Fruit fly (Drosophila melanogaster) whole organism, embryonic: ENCODE data around the gene CG10274.

ENCODE experiments used
- Ada2b ChIP-seq: fragments of 200-800 bp; sonication (Bioruptor generic); IDR thresholded peaks from 2 replicates; pipeline ENCODE4 v1.3.6; 2022; ENCODE audit warnings: missing biosample characterization, missing genetic modification characterization
- B-H2 ChIP-seq: fragments of 200-800 bp; sonication (Bioruptor generic); optimal IDR thresholded peaks from 2 replicates; lab custom pipeline; 2018; ENCODE audit warnings: missing biosample characterization, mild to moderate bottlenecking, missing genetic modification characterization
- CG10274 ChIP-seq: fragments of 200-800 bp; sonication (Bioruptor generic); optimal IDR thresholded peaks from 3 replicates; lab custom pipeline; 2017; ENCODE audit warnings: missing biosample characterization, mild to moderate bottlenecking, missing genetic modification characterization
- CG10366 ChIP-seq: fragments of 200-800 bp; sonication (Bioruptor generic); IDR thresholded peaks from 2 replicates; pipeline ENCODE4 v1.3.6; 2022; ENCODE audit warnings: missing biosample characterization, missing genetic modification characterization
- CG10959 ChIP-seq: fragments of 200-800 bp; sonication (Bioruptor generic); IDR thresholded peaks from 2 replicates; pipeline ENCODE4 v1.3.6; 2022; ENCODE audit warnings: missing biosample characterization, missing genetic modification characterization
- CG11093 ChIP-seq: fragments of 200-800 bp; sonication (Bioruptor generic); IDR thresholded peaks from 3 replicates; pipeline ENCODE4 v1.3.6; 2022; ENCODE audit warnings: missing biosample characterization, missing genetic modification characterization
- CG11504 ChIP-seq: fragments of 200-800 bp; sonication (Bioruptor generic); optimal IDR thresholded peaks from 3 replicates; lab custom pipeline; 2019; ENCODE audit warnings: missing biosample characterization, mild to moderate bottlenecking, missing genetic modification characterization, moderate library complexity
- CG13123 ChIP-seq: fragments of 200-800 bp; sonication (Bioruptor generic); optimal IDR thresholded peaks from 2 replicates; lab custom pipeline; 2016; ENCODE audit warnings: missing biosample characterization, missing genetic modification characterization
- CG1603 ChIP-seq: fragments of 200-800 bp; sonication (Bioruptor generic); optimal IDR thresholded peaks from 2 replicates; lab custom pipeline; 2019; ENCODE audit warnings: missing biosample characterization, mild to moderate bottlenecking, missing genetic modification characterization, moderate library complexity
- CG17186 ChIP-seq: fragments of 200-800 bp; sonication (Bioruptor generic); optimal IDR thresholded peaks from 3 replicates; lab custom pipeline; 2017; ENCODE audit warnings: missing biosample characterization, missing genetic modification reagents, missing genetic modification characterization
- CG17385 ChIP-seq: fragments of 200-800 bp; sonication (Bioruptor generic); optimal IDR thresholded peaks from 3 replicates; lab custom pipeline; 2018; ENCODE audit warnings: missing biosample characterization, mild to moderate bottlenecking, missing genetic modification characterization
- CG1832 ChIP-seq: fragments of 200-800 bp; sonication (Bioruptor generic); optimal IDR thresholded peaks from 2 replicates; lab custom pipeline; 2017; ENCODE audit warnings: missing biosample characterization, mild to moderate bottlenecking, missing genetic modification characterization, inconsistent platforms
- CG30403 ChIP-seq: fragments of 200-800 bp; sonication (Bioruptor generic); optimal IDR thresholded peaks from 3 replicates; lab custom pipeline; 2016; ENCODE audit warnings: missing biosample characterization, missing genetic modification characterization
- CG31224 ChIP-seq: fragments of 200-800 bp; sonication (Bioruptor generic); IDR thresholded peaks from 2 replicates; pipeline ENCODE4 v1.3.6; 2022; ENCODE audit warnings: missing biosample characterization, missing genetic modification characterization
- CG34376 ChIP-seq: fragments of 200-800 bp; sonication (Bioruptor generic); optimal IDR thresholded peaks from 2 replicates; lab custom pipeline; 2018; ENCODE audit warnings: missing biosample characterization, mild to moderate bottlenecking, missing genetic modification characterization
- CG6854 ChIP-seq: fragments of 200-800 bp; sonication (Bioruptor generic); optimal IDR thresholded peaks from 3 replicates; lab custom pipeline; 2017; ENCODE audit warnings: missing biosample characterization, mild to moderate bottlenecking, missing genetic modification characterization
- CG7928 ChIP-seq: fragments of 200-800 bp; sonication (Bioruptor generic); optimal IDR thresholded peaks from 2 replicates; lab custom pipeline; 2017; ENCODE audit warnings: missing biosample characterization, mild to moderate bottlenecking, missing genetic modification characterization
- CG8089 ChIP-seq: fragments of 200-800 bp; sonication (Bioruptor generic); optimal IDR thresholded peaks from 3 replicates; lab custom pipeline; 2016; ENCODE audit warnings: missing biosample characterization, missing genetic modification characterization
- CG8924 ChIP-seq: fragments of 200-800 bp; optimal IDR thresholded peaks from 3 replicates; lab custom pipeline; 2019; ENCODE audit warnings: missing biosample characterization, mild to moderate bottlenecking, missing genetic modification characterization, moderate library complexity
- Dip3 ChIP-seq: fragments of 200-800 bp; sonication (Bioruptor generic); optimal IDR thresholded peaks from 3 replicates; lab custom pipeline; 2016; ENCODE audit warnings: missing biosample characterization, missing genetic modification characterization
- Fer3 ChIP-seq: fragments of 200-800 bp; sonication (Bioruptor generic); optimal IDR thresholded peaks from 2 replicates; lab custom pipeline; 2018; ENCODE audit warnings: missing biosample characterization, mild to moderate bottlenecking, missing genetic modification characterization, moderate library complexity
- HLHmδ ChIP-seq: fragments of 200-800 bp; sonication (Bioruptor generic); optimal IDR thresholded peaks from 2 replicates; lab custom pipeline; 2018; ENCODE audit warnings: missing biosample characterization, mild to moderate bottlenecking, missing genetic modification characterization, moderate library complexity
- MESR4 ChIP-seq: fragments of 200-800 bp; sonication (Bioruptor generic); optimal IDR thresholded peaks from 2 replicates; lab custom pipeline; 2018; ENCODE audit warnings: missing biosample characterization, mild to moderate bottlenecking, missing genetic modification characterization, moderate library complexity
- Meics ChIP-seq: fragments of 200-800 bp; sonication (Bioruptor generic); optimal IDR thresholded peaks from 2 replicates; lab custom pipeline; 2017; ENCODE audit warnings: missing biosample characterization, mild to moderate bottlenecking, missing genetic modification characterization
- PHDP ChIP-seq: fragments of 200-800 bp; sonication (Bioruptor generic); optimal IDR thresholded peaks from 3 replicates; lab custom pipeline; 2018; ENCODE audit warnings: missing biosample characterization, mild to moderate bottlenecking, missing genetic modification characterization, moderate library complexity
- Poxn ChIP-seq: fragments of 200-800 bp; sonication (Bioruptor generic); IDR thresholded peaks from 2 replicates; pipeline ENCODE4 v1.3.6; 2022; ENCODE audit warnings: missing biosample characterization, missing genetic modification characterization
- Sin3A ChIP-seq: fragments of >200 bp; optimal IDR thresholded peaks from 2 replicates; lab custom pipeline; 2018
- Sox100B ChIP-seq: fragments of 200-800 bp; sonication (Bioruptor generic); optimal IDR thresholded peaks from 3 replicates; lab custom pipeline; 2018; ENCODE audit warnings: missing biosample characterization, mild to moderate bottlenecking, missing genetic modification characterization
- Sry-δ ChIP-seq: fragments of 200-800 bp; sonication (Bioruptor generic); optimal IDR thresholded peaks from 2 replicates; lab custom pipeline; 2016; ENCODE audit warnings: missing biosample characterization, missing genetic modification characterization
- TFAM ChIP-seq: fragments of 200-800 bp; sonication (Bioruptor generic); optimal IDR thresholded peaks from 2 replicates; lab custom pipeline; 2017; ENCODE audit warnings: missing biosample characterization, missing genetic modification characterization, inconsistent platforms
- YL-1 ChIP-seq: fragments of 200-800 bp; sonication (Bioruptor generic); optimal IDR thresholded peaks from 3 replicates; lab custom pipeline; 2017; ENCODE audit warnings: missing biosample characterization, mild to moderate bottlenecking, missing genetic modification characterization
- ash1 ChIP-seq: fragments of 200-800 bp; sonication (Bioruptor generic); optimal IDR thresholded peaks from 2 replicates; lab custom pipeline; 2018; ENCODE audit warnings: missing biosample characterization, mild to moderate bottlenecking, missing genetic modification characterization
- bcd ChIP-seq: fragments of 200-800 bp; sonication (Bioruptor generic); optimal IDR thresholded peaks from 2 replicates; lab custom pipeline; 2017; ENCODE audit warnings: missing biosample characterization, mild to moderate bottlenecking, missing genetic modification characterization
- chif ChIP-seq, 2 experiments: fragments of 200-800 bp; sonication (Bioruptor generic); optimal IDR thresholded peaks; 3 replicates each; lab custom pipeline; 2016; ENCODE audit warnings: missing biosample characterization in 2 of 2, missing genetic modification characterization in 2 of 2
- chinmo ChIP-seq: fragments of 200-800 bp; sonication (Bioruptor generic); IDR thresholded peaks from 4 replicates; pipeline ENCODE4 v1.3.6; 2022; ENCODE audit warnings: missing biosample characterization, missing genetic modification characterization; ENCODE audit not compliant: partially characterized antibody
- crol ChIP-seq: fragments of 200-800 bp; sonication (Bioruptor generic); IDR thresholded peaks from 2 replicates; pipeline ENCODE4 v1.3.6; 2022; ENCODE audit warnings: missing biosample characterization, missing genetic modification characterization
- crp ChIP-seq, 2 experiments: fragments of 200-800 bp; sonication (Bioruptor generic); optimal IDR thresholded peaks; 2 replicates in 1 of 2; 3 replicates in 1 of 2; lab custom pipeline; 2017; ENCODE audit warnings: missing biosample characterization in 2 of 2, missing genetic modification characterization in 2 of 2, mild to moderate bottlenecking in 1 of 2, moderate library complexity in 1 of 2
- emc ChIP-seq: fragments of 200-800 bp; sonication (Bioruptor generic); optimal IDR thresholded peaks from 2 replicates; lab custom pipeline; 2016; ENCODE audit warnings: missing biosample characterization, missing genetic modification characterization
- fd64A ChIP-seq: fragments of 200-800 bp; sonication (Bioruptor generic); optimal IDR thresholded peaks from 3 replicates; lab custom pipeline; 2018; ENCODE audit warnings: missing biosample characterization, mild to moderate bottlenecking, missing genetic modification characterization
- insv ChIP-seq, 2 experiments: fragments of 200-800 bp; sonication (Bioruptor generic); optimal IDR thresholded peaks; 3 replicates each; lab custom pipeline; 2016 to 2018; ENCODE audit warnings: missing biosample characterization in 2 of 2, missing genetic modification characterization in 2 of 2
- inv ChIP-seq: fragments of 200-800 bp; sonication (Bioruptor generic); IDR thresholded peaks from 2 replicates; pipeline ENCODE4 v1.3.6; 2022; ENCODE audit warnings: missing biosample characterization, missing genetic modification characterization; ENCODE audit not compliant: partially characterized antibody
- lbe ChIP-seq: fragments of 200-800 bp; sonication (Bioruptor generic); optimal IDR thresholded peaks from 2 replicates; lab custom pipeline; 2016; ENCODE audit warnings: missing biosample characterization, mild to moderate bottlenecking, missing genetic modification characterization
- maf-S ChIP-seq: fragments of 200-800 bp; sonication (Bioruptor generic); optimal IDR thresholded peaks from 2 replicates; lab custom pipeline; 2016; ENCODE audit warnings: missing biosample characterization, missing genetic modification characterization
- pzg ChIP-seq: fragments of 200-800 bp; sonication (Bioruptor generic); optimal IDR thresholded peaks from 3 replicates; lab custom pipeline; 2018; ENCODE audit warnings: missing biosample characterization, mild to moderate bottlenecking, missing genetic modification characterization, moderate library complexity
- ranshi ChIP-seq: fragments of 200-800 bp; sonication (Bioruptor generic); IDR thresholded peaks from 2 replicates; pipeline ENCODE4 v1.3.6; 2022; ENCODE audit warnings: missing biosample characterization, missing genetic modification characterization
- repo ChIP-seq: fragments of 200-800 bp; sonication (Bioruptor generic); optimal IDR thresholded peaks from 2 replicates; lab custom pipeline; 2016; ENCODE audit warnings: missing biosample characterization, missing genetic modification characterization
- slou ChIP-seq: fragments of 200-800 bp; sonication (Bioruptor generic); optimal IDR thresholded peaks from 3 replicates; lab custom pipeline; 2016; ENCODE audit warnings: missing biosample characterization, missing genetic modification characterization
- sob ChIP-seq: fragments of 200-800 bp; sonication (Bioruptor generic); IDR thresholded peaks from 2 replicates; pipeline ENCODE4 v1.3.6; 2022; ENCODE audit warnings: missing biosample characterization, missing genetic modification characterization
- trem ChIP-seq: fragments of 200-800 bp; optimal IDR thresholded peaks from 3 replicates; lab custom pipeline; 2019; ENCODE audit warnings: missing biosample characterization, mild to moderate bottlenecking, missing genetic modification characterization, moderate library complexity
- tx ChIP-seq: fragments of 200-800 bp; sonication (Bioruptor generic); optimal IDR thresholded peaks from 2 replicates; lab custom pipeline; 2016; ENCODE audit warnings: missing biosample characterization, missing genetic modification characterization
- vvl ChIP-seq: fragments of 200-800 bp; sonication (Bioruptor generic); IDR thresholded peaks from 2 replicates; pipeline ENCODE4 v1.3.6; 2022; ENCODE audit warnings: missing biosample characterization, missing genetic modification characterization

Gene CG10274

DNA sequence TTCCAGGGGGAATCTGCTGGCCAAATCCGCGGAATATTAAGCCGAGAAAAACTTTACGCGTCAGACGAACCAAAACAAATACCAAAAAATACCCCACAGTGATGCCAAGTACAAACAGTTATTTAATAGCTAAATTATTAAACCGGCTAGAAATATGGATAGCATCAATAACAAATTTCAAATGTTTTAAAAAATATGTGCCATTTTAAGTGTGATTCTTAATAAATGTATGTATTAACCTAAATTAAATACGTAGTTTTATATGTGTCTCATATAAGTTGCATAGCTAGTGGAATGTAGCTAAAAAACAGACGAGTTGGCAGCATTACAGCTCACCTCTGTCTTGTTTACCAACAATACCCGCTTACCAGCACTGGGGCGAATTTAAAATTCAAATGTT, at the start of gene CG10274 (continued):
- TF ChIP-seq fd64A (GFP tag; lab: Kevin White, UChicago), result no peak
- TF ChIP-seq CG6854 (GFP tag; lab: Kevin White, UChicago), result no peak
- peak; percentile 78 for TF ChIP-seq Dip3
- peak; percentile 70 for TF ChIP-seq vvl (GFP tag; lab: Robert Waterston, UW)
- TF ChIP-seq emc (GFP tag; lab: Kevin White, UChicago), result peak; percentile 47
- peak in 1 of 2 experiments; percentile 16 for TF ChIP-seq crp (GFP tag; optimal IDR thresholded peaks at IDR 0.05; lab: Kevin White, UChicago)
- no peak for TF ChIP-seq Sox100B (GFP tag; lab: Kevin White, UChicago)
- peak; percentile 50 for TF ChIP-seq CG10366
- no peak for TF ChIP-seq CG17385 (GFP tag; lab: Kevin White, UChicago)
- peak; percentile 36 for TF ChIP-seq CG13123 (GFP tag; lab: Kevin White, UChicago)
- peak; percentile 65 for TF ChIP-seq pzg (GFP tag; lab: Kevin White, UChicago)
- TF ChIP-seq CG8924 (tag; lab: Kevin White, UChicago), result peak; percentile 79
- TF ChIP-seq tx (GFP tag; lab: Kevin White, UChicago), result peak; percentile 45
- peak; percentile 65 for TF ChIP-seq YL-1 (GFP tag; lab: Kevin White, UChicago)
- TF ChIP-seq chinmo (GFP tag; lab: Robert Waterston, UW), result no peak
- TF ChIP-seq CG30403 (GFP tag; lab: Kevin White, UChicago), result peak; percentile 90
- TF ChIP-seq MESR4, result no peak
- peak; percentile 40 for TF ChIP-seq repo
- TF ChIP-seq CG1832 (GFP tag; lab: Kevin White, UChicago), result no peak
- TF ChIP-seq Sry-δ, result peak; percentile 44
- TF ChIP-seq CG31224, result peak; percentile 35; the same call in 1 of the 2 replicates
- peak; percentile 84 for TF ChIP-seq sob (GFP tag; lab: Robert Waterston, UW)
- no peak for TF ChIP-seq ash1
- TF ChIP-seq trem (tag; lab: Kevin White, UChicago), result peak; percentile 98
- peak in 1 of 2 experiments; percentile 31 for TF ChIP-seq insv (GFP tag; optimal IDR thresholded peaks at IDR 0.05; lab: Kevin White, UChicago)
- no peak for TF ChIP-seq CG1603
- TF ChIP-seq CG8089 (GFP tag; lab: Kevin White, UChicago), result peak; percentile 36
- peak; percentile 76 for TF ChIP-seq slou (GFP tag; lab: Kevin White, UChicago)
- TF ChIP-seq lbe (GFP tag; lab: Kevin White, UChicago), result no peak
- TF ChIP-seq TFAM (GFP tag; lab: Kevin White, UChicago), result no peak
- peak; percentile 58 to 71 for TF ChIP-seq chif (GFP tag; optimal IDR thresholded peaks at IDR 0.05; lab: Kevin White, UChicago)
- TF ChIP-seq B-H2 (GFP tag; lab: Kevin White, UChicago), result no peak
- TF ChIP-seq maf-S (GFP tag; lab: Kevin White, UChicago), result peak; percentile 6
- no peak for TF ChIP-seq CG11093 (GFP tag; lab: Robert Waterston, UW)
- TF ChIP-seq CG11504 (tag; lab: Kevin White, UChicago), result no peak
- TF ChIP-seq CG10959 (GFP tag; lab: Robert Waterston, UW), result 0 out of 2 replicates have a peak, but pooled peaks have one; percentile 24
- TF ChIP-seq Meics, result no peak
- no peak for TF ChIP-seq HLHmδ (GFP tag; lab: Kevin White, UChicago)
- peak; percentile 41 for TF ChIP-seq CG34376 (GFP tag; lab: Kevin White, UChicago)
- peak; percentile 56 for TF ChIP-seq CG10274 (GFP tag; lab: Kevin White, UChicago)
- TF ChIP-seq inv, result no peak
- TF ChIP-seq Poxn (GFP tag; lab: Robert Waterston, UW), result no peak
- TF ChIP-seq PHDP, result peak; percentile 78
- peak; percentile 75 for TF ChIP-seq Sin3A (lab: Kevin White, UChicago)
- TF ChIP-seq crol, result no peak
- peak; percentile 61; the same call in 1 of the 2 replicates for TF ChIP-seq ranshi (GFP tag; lab: Robert Waterston, UW)
- peak; percentile 66 for TF ChIP-seq CG17186 (GFP tag; lab: Kevin White, UChicago)
- TF ChIP-seq Fer3 (tag; lab: Kevin White, UChicago), result peak; percentile 73
- peak; percentile 78 for TF ChIP-seq bcd (GFP tag; lab: Kevin White, UChicago)
- peak; percentile 60 for TF ChIP-seq Ada2b (GFP tag; lab: Robert Waterston, UW)
- peak; percentile 18 for TF ChIP-seq CG7928 (GFP tag; lab: Kevin White, UChicago)
